Worm (Caenorhabditis elegans) whole organism, L4/young adult: ENCODE data around the gene F49H6.15.

ENCODE experiments used
- dao-5 ChIP-seq: sonication (generic microtip); optimal IDR thresholded peaks from 2 replicates; lab custom pipeline; 2016; ENCODE audit warnings: missing genotype, missing genetic modification characterization, moderate library complexity, missing compliant biosample characterization
- him-1 ChIP-seq: sonication (generic microtip); optimal IDR thresholded peaks from 2 replicates; lab custom pipeline; 2016; ENCODE audit warnings: missing genotype, missing genetic modification reagents, missing genetic modification characterization, missing compliant biosample characterization

DNA sequence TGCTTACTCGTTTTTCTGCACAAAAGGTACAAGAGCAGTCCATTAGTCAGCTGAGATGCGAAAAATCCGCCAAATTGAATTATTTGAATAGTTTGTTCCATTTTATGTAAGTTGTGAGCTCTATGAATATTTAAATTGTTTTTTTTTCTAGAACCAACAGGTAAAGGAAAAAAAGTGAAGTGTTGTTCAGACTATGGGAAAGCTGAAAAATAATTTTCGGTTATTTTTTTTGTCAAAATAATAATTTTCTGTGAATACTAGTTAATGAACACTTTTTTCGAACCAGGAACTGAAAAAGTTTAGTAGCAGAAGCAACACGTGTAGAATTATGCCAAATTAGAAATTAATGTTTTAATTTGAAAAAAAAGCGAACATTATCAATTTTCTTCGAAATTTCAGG lies 49.7 kb upstream of the F49H6.15 start, which contains the start of gene str-125:
- TF ChIP-seq dao-5 (tag; lab: Kevin White, UChicago) (no peak), him-1 (tag; lab: Kevin White, UChicago) (no peak)
